Worm (Caenorhabditis elegans): ENCODE data around the gene srz-9.
"Not testable (repeated sequence)": the region's sequence is repeated elsewhere in the genome, so short reads cannot be mapped to it uniquely, and the experiment has no call there.

- not testable (repeated sequence) for TF ChIP-seq hpl-2 (GFP tag; optimal IDR thresholded peaks at IDR 0.05); mab-9 (GFP tag; IDR thresholded peaks at IDR 0.05); elt-2 (tag; optimal IDR thresholded peaks at IDR 0.05); lin-13 (GFP tag; optimal IDR thresholded peaks at IDR 0.05); blmp-1 (tag; optimal IDR thresholded peaks at IDR 0.05)
These were observed 3.0 kb downstream of the srz-9 start, which contains the start of gene fbxa-151 for ce11 chrIII:1266799-1267198.

Data from whole organism, L1 larva.